Fruit fly (Drosophila melanogaster) whole organism, embryonic: Measurements from ENCODE around the gene Alp10.

Experiments used
- Abd-B ChIP-seq: fragments of 200-800 bp; sonication (Bioruptor generic); optimal IDR thresholded peaks from 2 replicates; lab custom pipeline; 2018; ENCODE audit warnings: missing biosample characterization, mild to moderate bottlenecking, missing genetic modification characterization, moderate library complexity
- Atf-2 ChIP-seq: fragments of 200-800 bp; sonication (Bioruptor generic); optimal IDR thresholded peaks from 2 replicates; lab custom pipeline; 2016; ENCODE audit warnings: missing biosample characterization, missing genetic modification characterization
- CG10274 ChIP-seq: fragments of 200-800 bp; sonication (Bioruptor generic); optimal IDR thresholded peaks from 3 replicates; lab custom pipeline; 2017; ENCODE audit warnings: missing biosample characterization, mild to moderate bottlenecking, missing genetic modification characterization
- CG10959 ChIP-seq: fragments of 200-800 bp; sonication (Bioruptor generic); IDR thresholded peaks from 2 replicates; pipeline ENCODE4 v1.3.6; 2022; ENCODE audit warnings: missing biosample characterization, missing genetic modification characterization
- CG13424 ChIP-seq: fragments of 200-800 bp; sonication (Bioruptor generic); optimal IDR thresholded peaks from 2 replicates; lab custom pipeline; 2019; ENCODE audit warnings: missing biosample characterization, mild to moderate bottlenecking, missing genetic modification characterization, moderate library complexity
- CG13775 ChIP-seq: fragments of 200-800 bp; sonication (Bioruptor generic); optimal IDR thresholded peaks from 3 replicates; lab custom pipeline; 2017; ENCODE audit warnings: missing biosample characterization, mild to moderate bottlenecking, missing genetic modification characterization
- CG1647 ChIP-seq: fragments of 200-800 bp; sonication (Bioruptor generic); optimal IDR thresholded peaks from 3 replicates; lab custom pipeline; 2016; ENCODE audit warnings: missing biosample characterization, missing genetic modification characterization
- CG17612 ChIP-seq: fragments of 200-800 bp; sonication (Bioruptor generic); IDR thresholded peaks from 2 replicates; pipeline ENCODE4 v1.3.6; 2022; ENCODE audit warnings: missing biosample characterization, missing genetic modification characterization
- CG17829 ChIP-seq: fragments of 200-800 bp; optimal IDR thresholded peaks from 2 replicates; lab custom pipeline; 2019; ENCODE audit warnings: missing biosample characterization, mild to moderate bottlenecking, missing genetic modification characterization, moderate library complexity
- CG18011 ChIP-seq: fragments of 200-800 bp; sonication (Bioruptor generic); optimal IDR thresholded peaks from 2 replicates; lab custom pipeline; 2017; ENCODE audit warnings: missing biosample characterization, missing genetic modification characterization, mild to moderate bottlenecking, moderate library complexity, missing genotype
- CG1832 ChIP-seq: fragments of 200-800 bp; sonication (Bioruptor generic); optimal IDR thresholded peaks from 2 replicates; lab custom pipeline; 2017; ENCODE audit warnings: missing biosample characterization, mild to moderate bottlenecking, missing genetic modification characterization, inconsistent platforms
- CG18476 ChIP-seq: fragments of 200-800 bp; sonication (Bioruptor generic); optimal IDR thresholded peaks from 2 replicates; lab custom pipeline; 2016; ENCODE audit warnings: missing biosample characterization, mild to moderate bottlenecking, missing genetic modification characterization
- CG30431 ChIP-seq: fragments of 200-800 bp; sonication (Bioruptor generic); optimal IDR thresholded peaks from 2 replicates; lab custom pipeline; 2017; ENCODE audit warnings: missing biosample characterization, missing genetic modification characterization
- CG3065 ChIP-seq: fragments of 200-800 bp; sonication (Bioruptor generic); optimal IDR thresholded peaks from 2 replicates; lab custom pipeline; 2016; ENCODE audit warnings: missing biosample characterization, missing genetic modification characterization
- CG32532 ChIP-seq: fragments of 200-800 bp; sonication (Bioruptor generic); IDR thresholded peaks from 2 replicates; pipeline ENCODE4 v1.3.6; 2022; ENCODE audit warnings: missing biosample characterization, missing genetic modification characterization
- CG3838 ChIP-seq: fragments of 200-800 bp; sonication (Bioruptor generic); optimal IDR thresholded peaks from 3 replicates; lab custom pipeline; 2016; ENCODE audit warnings: missing biosample characterization, missing genetic modification characterization
- CG6791 ChIP-seq: fragments of 200-800 bp; sonication (Bioruptor generic); IDR thresholded peaks from 3 replicates; pipeline ENCODE4 v1.3.6; 2022; ENCODE audit warnings: missing biosample characterization, missing genetic modification characterization; ENCODE audit not compliant: partially characterized antibody
- CG8924 ChIP-seq: fragments of 200-800 bp; optimal IDR thresholded peaks from 3 replicates; lab custom pipeline; 2019; ENCODE audit warnings: missing biosample characterization, mild to moderate bottlenecking, missing genetic modification characterization, moderate library complexity
- Deaf1 ChIP-seq: fragments of 200-800 bp; optimal IDR thresholded peaks from 3 replicates; lab custom pipeline; 2019; ENCODE audit warnings: missing biosample characterization, mild to moderate bottlenecking, missing genetic modification characterization, moderate library complexity
- Dip2 ChIP-seq: fragments of 200-800 bp; sonication (Bioruptor generic); IDR thresholded peaks from 2 replicates; pipeline ENCODE4 v1.3.6; 2022; ENCODE audit warnings: missing biosample characterization, missing genetic modification characterization
- Hr78 ChIP-seq, 2 experiments: fragments of 200-800 bp in 1 of 2; fragments of >200 bp in 1 of 2; sonication (Bioruptor generic) in 1 of 2; optimal IDR thresholded peaks; 2 replicates each; lab custom pipeline; 2017 to 2019; ENCODE audit warnings: missing biosample characterization in 2 of 2, missing genetic modification characterization in 2 of 2, mild to moderate bottlenecking in 1 of 2, moderate library complexity in 1 of 2
- Lpt ChIP-seq: fragments of >200 bp; optimal IDR thresholded peaks from 2 replicates; lab custom pipeline; 2018; ENCODE audit warnings: missing biosample characterization, missing genetic modification characterization
- MESR4 ChIP-seq: fragments of 200-800 bp; sonication (Bioruptor generic); optimal IDR thresholded peaks from 2 replicates; lab custom pipeline; 2018; ENCODE audit warnings: missing biosample characterization, mild to moderate bottlenecking, missing genetic modification characterization, moderate library complexity
- NFAT ChIP-seq: fragments of 200-800 bp; sonication (Bioruptor generic); IDR thresholded peaks from 2 replicates; pipeline ENCODE4 v1.3.6; 2022; ENCODE audit warnings: missing biosample characterization, missing genetic modification characterization
- NK7.1 ChIP-seq: fragments of 200-800 bp; sonication (Bioruptor generic); optimal IDR thresholded peaks from 3 replicates; lab custom pipeline; 2016; ENCODE audit warnings: missing biosample characterization, missing genetic modification characterization
- PHDP ChIP-seq: fragments of 200-800 bp; sonication (Bioruptor generic); optimal IDR thresholded peaks from 3 replicates; lab custom pipeline; 2018; ENCODE audit warnings: missing biosample characterization, mild to moderate bottlenecking, missing genetic modification characterization, moderate library complexity
- Sox102F ChIP-seq: fragments of 200-800 bp; sonication (Bioruptor generic); optimal IDR thresholded peaks from 2 replicates; lab custom pipeline; 2018; ENCODE audit warnings: missing biosample characterization, mild to moderate bottlenecking, missing genetic modification characterization, moderate library complexity
- Stat92E ChIP-seq, 3 experiments: fragments of >200 bp in 2 of 3; fragments of 200-800 bp in 1 of 3; sonication (Bioruptor generic) in 1 of 3; optimal IDR thresholded peaks; 2 replicates each; lab custom pipeline; 2017 to 2019; ENCODE audit warnings: missing biosample characterization in 3 of 3, missing genetic modification characterization in 3 of 3, mild to moderate bottlenecking in 1 of 3, moderate library complexity in 1 of 3
- al ChIP-seq: fragments of 200-800 bp; sonication (Bioruptor generic); IDR thresholded peaks from 2 replicates; pipeline ENCODE4 v1.3.6; 2022; ENCODE audit warnings: missing biosample characterization, missing genetic modification characterization
- ap ChIP-seq: fragments of 200-800 bp; sonication (Bioruptor generic); IDR thresholded peaks from 2 replicates; pipeline ENCODE4 v1.3.6; 2022; ENCODE audit warnings: missing biosample characterization, missing genetic modification characterization
- crp ChIP-seq, 2 experiments: fragments of 200-800 bp; sonication (Bioruptor generic); optimal IDR thresholded peaks; 2 replicates in 1 of 2; 3 replicates in 1 of 2; lab custom pipeline; 2017; ENCODE audit warnings: missing biosample characterization in 2 of 2, missing genetic modification characterization in 2 of 2, mild to moderate bottlenecking in 1 of 2, moderate library complexity in 1 of 2
- cwo ChIP-seq: fragments of 200-800 bp; sonication (Bioruptor generic); optimal IDR thresholded peaks from 3 replicates; lab custom pipeline; 2017; ENCODE audit warnings: missing biosample characterization, missing genetic modification characterization, mild to moderate bottlenecking, moderate library complexity, missing genetic modification reagents
- fru ChIP-seq: fragments of >200 bp; optimal IDR thresholded peaks from 2 replicates; lab custom pipeline; 2017
- inv ChIP-seq: fragments of 200-800 bp; sonication (Bioruptor generic); IDR thresholded peaks from 2 replicates; pipeline ENCODE4 v1.3.6; 2022; ENCODE audit warnings: missing biosample characterization, missing genetic modification characterization; ENCODE audit not compliant: partially characterized antibody
- jumu ChIP-seq: fragments of 200-800 bp; sonication (Bioruptor generic); optimal IDR thresholded peaks from 3 replicates; lab custom pipeline; 2016; ENCODE audit warnings: missing biosample characterization, missing genetic modification characterization
- lab ChIP-seq: fragments of 200-800 bp; sonication (Bioruptor generic); optimal IDR thresholded peaks from 3 replicates; lab custom pipeline; 2017; ENCODE audit warnings: missing biosample characterization, missing genetic modification characterization, mild to moderate bottlenecking, moderate library complexity, missing genetic modification reagents
- nau ChIP-seq: fragments of 200-800 bp; sonication (Bioruptor generic); optimal IDR thresholded peaks from 3 replicates; lab custom pipeline; 2017; ENCODE audit warnings: missing biosample characterization, mild to moderate bottlenecking, missing genetic modification characterization, missing genetic modification reagents
- p53 ChIP-seq: fragments of 200-800 bp; sonication (Bioruptor generic); optimal IDR thresholded peaks from 2 replicates; lab custom pipeline; 2016; ENCODE audit warnings: missing biosample characterization, missing genetic modification characterization
- pfk ChIP-seq: fragments of 200-800 bp; sonication (Bioruptor generic); optimal IDR thresholded peaks from 2 replicates; lab custom pipeline; 2018; ENCODE audit warnings: missing biosample characterization, mild to moderate bottlenecking, missing genetic modification characterization, moderate library complexity
- pzg ChIP-seq: fragments of 200-800 bp; sonication (Bioruptor generic); optimal IDR thresholded peaks from 3 replicates; lab custom pipeline; 2018; ENCODE audit warnings: missing biosample characterization, mild to moderate bottlenecking, missing genetic modification characterization, moderate library complexity
- sd ChIP-seq: fragments of 200-800 bp; sonication (Bioruptor generic); optimal IDR thresholded peaks from 3 replicates; lab custom pipeline; 2018; ENCODE audit warnings: missing biosample characterization, mild to moderate bottlenecking, missing genetic modification characterization, moderate library complexity
- shn ChIP-seq: fragments of 200-800 bp; sonication (Bioruptor generic); optimal IDR thresholded peaks from 3 replicates; lab custom pipeline; 2016; ENCODE audit warnings: missing biosample characterization, missing genetic modification characterization
- slbo ChIP-seq: fragments of 200-800 bp; sonication (Bioruptor generic); IDR thresholded peaks from 2 replicates; pipeline ENCODE4 v1.3.6; 2022; ENCODE audit warnings: missing biosample characterization, missing genetic modification characterization
- sob ChIP-seq: fragments of 200-800 bp; sonication (Bioruptor generic); IDR thresholded peaks from 2 replicates; pipeline ENCODE4 v1.3.6; 2022; ENCODE audit warnings: missing biosample characterization, missing genetic modification characterization
- tll ChIP-seq, 2 experiments: fragments of 200-800 bp in 1 of 2; fragments of >200 bp in 1 of 2; sonication (Bioruptor generic) in 1 of 2; optimal IDR thresholded peaks; 2 replicates each; lab custom pipeline; 2017 to 2019; ENCODE audit warnings: missing biosample characterization in 2 of 2, missing genetic modification characterization in 2 of 2, mild to moderate bottlenecking in 1 of 2, moderate library complexity in 1 of 2
- tna ChIP-seq: fragments of 200-800 bp; sonication (Bioruptor generic); IDR thresholded peaks from 2 replicates; pipeline ENCODE4 v1.3.6; 2022; ENCODE audit warnings: missing biosample characterization, missing genetic modification characterization; ENCODE audit not compliant: partially characterized antibody
- trh ChIP-seq: fragments of 200-800 bp; sonication (Bioruptor generic); optimal IDR thresholded peaks from 2 replicates; lab custom pipeline; 2016; ENCODE audit warnings: missing biosample characterization, missing genetic modification characterization
- z ChIP-seq: fragments of 200-800 bp; sonication (Bioruptor generic); IDR thresholded peaks from 3 replicates; pipeline ENCODE4 v1.3.6; 2022; ENCODE audit warnings: missing biosample characterization, missing genetic modification characterization

Gene Alp10

DNA sequence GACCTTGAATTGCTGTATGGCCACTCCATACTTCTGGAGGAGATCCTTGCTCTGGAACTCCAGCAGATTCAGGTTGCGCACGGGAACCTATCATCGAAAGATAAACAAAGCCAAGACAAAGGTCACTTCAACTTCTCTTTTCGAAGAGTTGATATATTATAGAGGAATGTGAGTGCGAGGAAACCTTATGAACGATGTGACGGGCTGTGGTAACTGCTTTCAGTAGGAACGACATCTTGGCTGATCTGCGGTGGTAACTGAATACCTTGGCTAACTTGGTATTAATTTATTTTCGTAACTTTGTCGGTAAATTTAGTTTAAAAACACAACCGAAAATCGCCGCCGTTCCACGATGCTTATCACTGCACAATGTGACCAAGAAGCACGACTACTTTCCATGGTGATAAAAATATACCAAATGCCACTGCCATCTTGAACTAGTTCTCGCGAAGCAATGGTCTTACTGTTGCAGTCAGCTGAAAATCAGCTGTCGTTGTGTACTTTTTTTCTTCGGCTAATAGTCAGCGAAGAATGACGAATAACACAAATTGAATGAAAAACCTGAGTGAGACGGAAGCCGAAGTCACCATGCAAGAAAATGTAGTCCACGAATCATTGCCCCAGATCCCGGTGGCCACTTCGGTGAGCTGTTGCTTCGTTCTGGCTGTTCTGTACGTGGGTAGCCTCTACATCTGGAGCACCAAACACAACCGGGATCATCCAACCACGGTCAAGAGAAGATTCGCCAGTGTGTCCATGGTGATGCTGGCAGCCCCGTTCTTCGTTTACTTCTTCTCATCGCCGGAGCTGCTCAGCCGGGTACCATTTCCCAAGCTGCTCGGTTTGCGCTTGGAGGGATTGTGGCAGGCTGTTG is 31.5 kb downstream of the Alp10 start, which contains the start of the genes ScsbetaG and Sras (continued):
- TF ChIP-seq Abd-B (GFP tag; lab: Kevin White, UChicago) (no peak), pzg (GFP tag; lab: Kevin White, UChicago) (peak; percentile 94), CG18011 (GFP tag; lab: Kevin White, UChicago) (no peak), CG32532 (GFP tag; lab: Robert Waterston, UW) (no peak), CG13775 (GFP tag; lab: Kevin White, UChicago) (no peak), Stat92E (GFP tag; optimal IDR thresholded peaks at IDR 0.05; lab: Kevin White, UChicago) (no peak), CG10959 (GFP tag; lab: Robert Waterston, UW) (no peak), sob (GFP tag; lab: Robert Waterston, UW) (no peak), fru (no peak), sd (tag; lab: Kevin White, UChicago) (peak; percentile 56), lab (GFP tag; lab: Kevin White, UChicago) (no peak), CG3838 (GFP tag; lab: Kevin White, UChicago) (no peak), inv (no peak), Dip2 (no peak), pfk (GFP tag; lab: Kevin White, UChicago) (no peak), slbo (GFP tag; lab: Robert Waterston, UW) (no peak), NK7.1 (GFP tag; lab: Kevin White, UChicago) (no peak), cwo (GFP tag; lab: Kevin White, UChicago) (no peak), CG1832 (GFP tag; lab: Kevin White, UChicago) (no peak), z (GFP tag; lab: Robert Waterston, UW) (no peak), nau (GFP tag; lab: Kevin White, UChicago) (no peak), tna (GFP tag; lab: Robert Waterston, UW) (no peak), CG17612 (no peak), CG10274 (GFP tag; lab: Kevin White, UChicago) (no peak), Sox102F (no peak), NFAT (GFP tag; lab: Robert Waterston, UW) (no peak), p53 (GFP tag; lab: Kevin White, UChicago) (no peak), Atf-2 (GFP tag; lab: Kevin White, UChicago) (no peak), CG18476 (GFP tag; lab: Kevin White, UChicago) (no peak), ap (GFP tag; lab: Robert Waterston, UW) (no peak), MESR4 (GFP tag; lab: Kevin White, UChicago) (peak; percentile 55), CG1647 (GFP tag; lab: Kevin White, UChicago) (no peak), jumu (GFP tag; lab: Kevin White, UChicago) (no peak), CG8924 (tag; lab: Kevin White, UChicago) (no peak), trh (GFP tag; lab: Kevin White, UChicago) (no peak), Lpt (no peak), Hr78 (GFP tag; optimal IDR thresholded peaks at IDR 0.05; lab: Kevin White, UChicago) (peak in 1 of 2 experiments; percentile 14), CG3065 (GFP tag; lab: Kevin White, UChicago) (no peak), shn (GFP tag; lab: Kevin White, UChicago) (no peak), al (GFP tag; lab: Robert Waterston, UW) (no peak), CG30431 (no peak), CG6791 (GFP tag; lab: Robert Waterston, UW) (peak; percentile 4; the same call in 1 of the 3 replicates), PHDP (tag; lab: Kevin White, UChicago) (no peak), CG13424 (no peak), CG17829 (tag; lab: Kevin White, UChicago) (peak; percentile 12), tll (GFP tag; optimal IDR thresholded peaks at IDR 0.05; lab: Kevin White, UChicago) (peak in 1 of 2 experiments; percentile 2), crp (GFP tag; optimal IDR thresholded peaks at IDR 0.05; lab: Kevin White, UChicago) (peak; percentile 95 to 100), Deaf1 (tag; lab: Kevin White, UChicago) (peak; percentile 49)
